Fruit fly (Drosophila melanogaster) whole organism, wandering third instar larva: ENCODE results near the gene idc.
A peak's percentile ranks its signal among the peaks of the same experiment; 100 is the strongest.

ENCODE experiments used
- Abd-B ChIP-seq: fragments of >200 bp; optimal IDR thresholded peaks from 2 replicates; lab custom pipeline; 2017; ENCODE audit warnings: missing biosample characterization, missing genetic modification characterization
- CG32264 ChIP-seq: fragments of 200-800 bp; sonication (Bioruptor generic); optimal IDR thresholded peaks from 2 replicates; lab custom pipeline; 2016; ENCODE audit warnings: missing biosample characterization, missing genetic modification characterization
- CG9705 ChIP-seq: fragments of 200-800 bp; sonication (Bioruptor generic); optimal IDR thresholded peaks from 2 replicates; lab custom pipeline; 2018; ENCODE audit warnings: missing biosample characterization, mild to moderate bottlenecking, missing genetic modification characterization
- CrebA ChIP-seq: fragments of 200-800 bp; sonication (Bioruptor generic); optimal IDR thresholded peaks from 2 replicates; lab custom pipeline; 2016; ENCODE audit warnings: missing biosample characterization, mild to moderate bottlenecking, missing genetic modification characterization, borderline replicate concordance
- Dfd ChIP-seq: fragments of >200 bp; optimal IDR thresholded peaks from 2 replicates; lab custom pipeline; 2017; ENCODE audit warnings: missing biosample characterization, missing genetic modification characterization
- Dif ChIP-seq: fragments of 200-275, 200-300 bp; sonication (Bioruptor generic); optimal IDR thresholded peaks from 2 replicates; lab custom pipeline; 2018; ENCODE audit warnings: missing biosample characterization, missing genetic modification characterization; ENCODE audit not compliant: partially characterized antibody
- GATAd ChIP-seq: sonication (Bioruptor generic); optimal IDR thresholded peaks from 2 replicates; lab custom pipeline; 2016; ENCODE audit warnings: missing biosample characterization, missing genetic modification characterization
- HLH106 ChIP-seq: fragments of 200-800 bp; optimal IDR thresholded peaks from 3 replicates; lab custom pipeline; 2019; ENCODE audit warnings: missing biosample characterization, mild to moderate bottlenecking, missing genetic modification characterization, moderate library complexity
- Hnf4 ChIP-seq: fragments of 200-800 bp; sonication (Bioruptor generic); optimal IDR thresholded peaks from 2 replicates; lab custom pipeline; 2016; ENCODE audit warnings: missing biosample characterization, mild to moderate bottlenecking, missing genetic modification characterization
- Hr78 ChIP-seq: fragments of >200 bp; optimal IDR thresholded peaks from 2 replicates; lab custom pipeline; 2017; ENCODE audit warnings: missing biosample characterization, missing genetic modification characterization
- Hr83 ChIP-seq: fragments of 200-300 bp; sonication (Bioruptor generic); optimal IDR thresholded peaks from 2 replicates; lab custom pipeline; 2016; ENCODE audit warnings: missing biosample characterization, mild to moderate bottlenecking, missing genetic modification characterization, moderate library complexity; ENCODE audit not compliant: poor library complexity, severe bottlenecking
- Jra ChIP-seq: sonication (Bioruptor generic); optimal IDR thresholded peaks from 2 replicates; lab custom pipeline; 2016; ENCODE audit warnings: missing biosample characterization, missing genetic modification characterization
- Mio ChIP-seq: sonication (Bioruptor generic); optimal IDR thresholded peaks from 2 replicates; lab custom pipeline; 2016; ENCODE audit warnings: missing biosample characterization, missing genetic modification characterization
- Myc ChIP-seq: fragments of >200 bp; optimal IDR thresholded peaks from 2 replicates; lab custom pipeline; 2017
- N ChIP-seq: fragments of >200 bp; optimal IDR thresholded peaks from 2 replicates; lab custom pipeline; 2018; ENCODE audit warnings: missing biosample characterization, missing external identifiers, missing genetic modification characterization
- Rel ChIP-seq, 2 experiments: fragments of 200-800 bp; sonication (Bioruptor generic) in 1 of 2; optimal IDR thresholded peaks; 2 replicates in 1 of 2; 3 replicates in 1 of 2; lab custom pipeline; 2016 to 2019; ENCODE audit warnings: mild to moderate bottlenecking in 2 of 2, missing biosample characterization in 2 of 2, missing genetic modification characterization in 2 of 2, moderate library complexity in 1 of 2
- Sp1 ChIP-seq: fragments of 200-800 bp; sonication (Bioruptor generic); optimal IDR thresholded peaks from 3 replicates; lab custom pipeline; 2019; ENCODE audit warnings: missing biosample characterization, mild to moderate bottlenecking, missing genetic modification characterization, moderate library complexity
- br ChIP-seq: fragments of 200-800 bp; sonication (Bioruptor generic); optimal IDR thresholded peaks from 2 replicates; lab custom pipeline; 2016; ENCODE audit warnings: missing biosample characterization, missing genetic modification characterization
- brk ChIP-seq: fragments of 200-800 bp; sonication (Bioruptor generic); optimal IDR thresholded peaks from 2 replicates; lab custom pipeline; 2016; ENCODE audit warnings: missing biosample characterization, mild to moderate bottlenecking, missing genetic modification characterization
- dl ChIP-seq, 2 experiments: fragments of 175-275, 200-275 bp in 1 of 2; fragments of 200-275 bp in 1 of 2; sonication (Bioruptor generic); optimal IDR thresholded peaks; lab custom pipeline; 2018; ENCODE audit warnings: mild to moderate bottlenecking in 2 of 2, missing biosample characterization in 2 of 2, missing genetic modification characterization in 2 of 2, moderate library complexity in 2 of 2; ENCODE audit not compliant: partially characterized antibody in 2 of 2, insufficient read depth in 1 of 2
- dmrt93B ChIP-seq: fragments of 200-800 bp; sonication (Bioruptor generic); optimal IDR thresholded peaks from 2 replicates; lab custom pipeline; 2018; ENCODE audit warnings: missing biosample characterization, mild to moderate bottlenecking, missing genetic modification characterization
- dsf ChIP-seq: sonication (Bioruptor generic); optimal IDR thresholded peaks from 2 replicates; lab custom pipeline; 2016; ENCODE audit warnings: missing biosample characterization, missing genetic modification characterization, borderline replicate concordance
- ey ChIP-seq: fragments of 200-800 bp; sonication (Bioruptor generic); optimal IDR thresholded peaks from 2 replicates; lab custom pipeline; 2016; ENCODE audit warnings: missing biosample characterization, missing genetic modification characterization
- foxo ChIP-seq, 2 experiments: fragments of 200-800 bp; sonication (Bioruptor generic); optimal IDR thresholded peaks; 2 replicates in 1 of 2; 3 replicates in 1 of 2; lab custom pipeline; 2016 to 2017; ENCODE audit warnings: missing biosample characterization in 2 of 2, missing genetic modification characterization in 2 of 2
- fru ChIP-seq: fragments of 200-800 bp; sonication (Bioruptor generic); optimal IDR thresholded peaks from 3 replicates; lab custom pipeline; 2016; ENCODE audit warnings: missing biosample characterization, mild to moderate bottlenecking, missing genetic modification characterization
- h ChIP-seq: fragments of 200-800 bp; sonication (Bioruptor generic); optimal IDR thresholded peaks from 3 replicates; lab custom pipeline; 2016; ENCODE audit warnings: missing biosample characterization, mild to moderate bottlenecking, missing genetic modification characterization
- jim ChIP-seq: fragments of 175-275, 200-325 bp; sonication (Bioruptor generic); optimal IDR thresholded peaks from 2 replicates; lab custom pipeline; 2016; ENCODE audit warnings: missing biosample characterization, mild to moderate bottlenecking, missing genetic modification characterization
- lola ChIP-seq: fragments of >200 bp; optimal IDR thresholded peaks from 2 replicates; lab custom pipeline; 2017; ENCODE audit warnings: missing biosample characterization, missing genetic modification characterization
- pan ChIP-seq: fragments of >200 bp; optimal IDR thresholded peaks from 2 replicates; lab custom pipeline; 2017
- psq ChIP-seq: fragments of 200-800 bp; sonication (Bioruptor generic); optimal IDR thresholded peaks from 3 replicates; lab custom pipeline; 2017; ENCODE audit warnings: missing biosample characterization, mild to moderate bottlenecking, missing genetic modification characterization, moderate library complexity
- rgr ChIP-seq: fragments of 200-800 bp; sonication (Bioruptor generic); optimal IDR thresholded peaks from 3 replicates; lab custom pipeline; 2016; ENCODE audit warnings: missing biosample characterization, mild to moderate bottlenecking, missing genetic modification characterization
- sage ChIP-seq: fragments of 200-800 bp; sonication (Bioruptor generic); optimal IDR thresholded peaks from 2 replicates; lab custom pipeline; 2016; ENCODE audit warnings: missing biosample characterization, mild to moderate bottlenecking, missing genetic modification characterization
- sv ChIP-seq: fragments of 200-800 bp; sonication (Bioruptor generic); optimal IDR thresholded peaks from 3 replicates; lab custom pipeline; 2016; ENCODE audit warnings: missing biosample characterization, missing genetic modification characterization
- tai ChIP-seq: sonication (Bioruptor generic); optimal IDR thresholded peaks from 2 replicates; lab custom pipeline; 2016; ENCODE audit warnings: missing biosample characterization, missing genetic modification characterization
- usp ChIP-seq: fragments of >200 bp; optimal IDR thresholded peaks from 2 replicates; lab custom pipeline; 2017; ENCODE audit warnings: missing biosample characterization, missing genetic modification characterization
- woc ChIP-seq: sonication (Bioruptor generic); optimal IDR thresholded peaks from 2 replicates; lab custom pipeline; 2016; ENCODE audit warnings: missing biosample characterization, mild to moderate bottlenecking, missing genetic modification characterization

The idc gene

DNA sequence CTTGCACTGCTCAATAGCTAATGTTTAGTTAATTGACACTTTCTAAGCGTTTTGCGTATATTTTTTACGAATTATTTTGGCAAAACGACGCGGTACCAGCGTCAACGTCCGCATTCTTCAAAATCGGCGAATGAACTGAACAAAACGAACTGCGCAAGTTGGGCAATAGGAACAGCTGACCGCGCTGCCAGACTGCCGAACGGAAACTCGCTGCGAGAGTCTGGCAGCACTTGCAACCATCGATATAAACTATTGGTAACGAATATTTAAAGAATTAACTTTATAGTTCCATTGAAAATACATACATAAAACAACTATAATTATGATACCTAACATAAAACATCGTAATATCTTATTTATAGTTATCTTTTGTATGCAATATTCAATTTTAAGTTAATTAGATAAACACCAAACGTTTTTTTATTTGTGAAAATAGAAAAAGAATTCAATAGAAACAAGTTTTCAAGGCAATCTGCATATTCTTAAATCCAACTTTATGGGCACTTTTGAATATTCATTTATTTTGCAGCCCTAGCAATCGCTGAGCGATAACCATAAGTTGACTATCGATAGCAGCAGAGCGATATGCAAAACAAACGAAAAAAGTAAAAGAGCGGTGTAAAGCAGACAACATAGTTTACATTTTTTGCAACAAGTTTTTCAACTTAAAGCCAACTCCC is 23.1 kb upstream of the idc start, which contains the start of the genes Hs6st and MED25 (continued):
- TF ChIP-seq Mio (no peak), Jra (GFP tag; lab: Kevin White, UChicago) (no peak), jim (no peak), psq (GFP tag; lab: Kevin White, UChicago) (peak; percentile 98), Dif (no peak), ey (no peak), Rel (GFP tag; optimal IDR thresholded peaks at IDR 0.05; lab: Kevin White, UChicago) (no peak), Rel (tag; optimal IDR thresholded peaks at IDR 0.05; lab: Kevin White, UChicago) (no peak), Dfd (no peak), lola (GFP tag; lab: Kevin White, UChicago) (no peak), CG32264 (GFP tag; lab: Kevin White, UChicago) (no peak)

DNA sequence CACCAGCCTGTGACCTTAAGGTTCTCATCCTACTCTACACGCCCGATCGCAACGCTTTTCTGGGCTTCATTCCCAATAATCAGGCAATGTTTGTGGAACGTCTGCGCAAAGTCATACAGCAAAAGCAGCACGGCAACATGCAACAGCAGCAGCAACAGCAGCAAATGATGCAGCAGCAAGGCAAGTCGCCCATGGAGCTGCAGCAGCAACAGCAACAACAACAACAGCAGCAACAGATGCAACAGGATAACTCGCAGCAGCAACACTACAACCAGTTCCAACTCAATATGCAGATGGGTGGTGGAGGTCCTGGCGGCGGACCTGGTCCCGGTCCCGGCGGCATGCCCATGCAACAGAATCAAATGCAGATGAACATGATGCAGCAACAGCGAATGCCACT is 20.7 kb upstream of the idc start:
- peak; percentile 94 for TF ChIP-seq Dfd
- TF ChIP-seq woc (GFP tag; lab: Kevin White, UChicago): no peak

dm6 chr3R:20012688-20013087 is 18.9 kb upstream of the idc start:
- no peak for TF ChIP-seq jim
- no peak for TF ChIP-seq h
- TF ChIP-seq Myc (lab: Kevin White, UChicago): no peak
- TF ChIP-seq sage: no peak
- no peak for TF ChIP-seq lola (GFP tag; lab: Kevin White, UChicago)
- TF ChIP-seq, all 38 proteins: peak for 0

DNA sequence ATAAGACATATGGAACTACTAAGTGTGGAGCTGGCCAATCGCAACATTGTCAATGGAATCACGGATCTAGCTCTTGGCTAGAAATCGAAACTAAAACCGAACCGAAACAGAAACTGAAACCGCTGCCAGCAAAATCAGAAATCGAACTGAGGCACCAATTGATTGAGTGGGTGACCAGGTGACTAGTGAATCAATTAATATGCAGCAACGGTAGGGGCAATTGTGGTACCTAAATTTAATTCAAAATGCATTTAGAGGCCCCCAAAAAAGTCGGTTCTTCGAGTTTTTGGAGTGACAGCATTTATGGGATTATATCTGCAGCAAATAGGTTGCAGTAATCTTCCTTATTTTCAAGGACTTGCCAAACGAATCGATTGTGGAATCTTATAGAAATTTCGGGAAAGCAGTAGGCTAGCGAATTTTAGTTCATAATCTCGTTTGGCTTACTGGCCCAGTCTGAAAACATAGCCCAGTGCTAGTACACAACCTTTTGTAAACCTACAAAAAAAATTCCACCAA is 18.2 kb upstream of the idc start, which contains the start of the genes CG17190 and CG4836:
Gene CG17190 (minus strand): TSS at position 101 of the 519 bp plus-strand sequence.
Gene CG4836 (plus strand): TSS at position 469 of the 519 bp plus-strand sequence.
- TF ChIP-seq lola (GFP tag; lab: Kevin White, UChicago): no peak
- TF ChIP-seq N (GFP tag; lab: Kevin White, UChicago): no peak
- TF ChIP-seq Abd-B (GFP tag; lab: Kevin White, UChicago): no peak
- no peak for TF ChIP-seq Sp1
- no peak for TF ChIP-seq psq (GFP tag; lab: Kevin White, UChicago)
- TF ChIP-seq dsf (GFP tag; lab: Kevin White, UChicago): no peak
- no peak for TF ChIP-seq sv (GFP tag; lab: Kevin White, UChicago)
- no peak for TF ChIP-seq Hr78 (GFP tag; lab: Kevin White, UChicago)
- TF ChIP-seq, all 38 proteins: peak for 0

DNA sequence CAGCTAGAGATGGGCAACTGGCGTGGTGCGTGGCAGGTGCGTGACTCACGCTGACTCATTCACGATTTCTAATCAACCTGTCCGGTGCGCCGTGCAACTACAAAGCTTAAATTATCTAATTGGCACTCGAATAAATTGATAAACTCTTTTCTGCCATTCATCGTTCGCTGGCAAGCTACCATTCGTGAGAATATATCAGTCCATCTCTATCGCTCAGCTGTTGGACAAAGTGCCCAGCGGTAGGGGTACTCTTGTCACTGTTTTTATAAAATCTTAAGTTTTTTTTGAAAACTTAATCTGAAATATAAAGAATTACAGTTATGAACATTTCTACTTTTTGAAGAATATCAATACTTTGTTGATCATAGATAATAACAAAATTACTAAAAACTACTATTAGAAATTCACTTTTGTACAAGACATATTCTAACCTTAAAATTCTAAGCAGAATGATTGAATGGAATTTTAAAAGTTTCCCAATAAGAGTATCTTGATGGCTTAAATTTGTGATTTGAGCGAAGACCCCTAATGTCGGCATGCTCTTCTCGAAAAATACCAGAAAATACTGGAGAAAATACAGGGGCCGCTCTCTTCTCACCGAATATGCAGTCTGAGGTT is 10.4 kb upstream of the idc start, which contains the start of the genes PIG-L and psidin:
Gene PIG-L (minus strand): TSS at position 187 of the 618 bp plus-strand sequence.
Gene psidin (plus strand): TSS at position 553 of the 618 bp plus-strand sequence.
- TF ChIP-seq jim (no peak), brk (no peak), sage (no peak), lola (GFP tag; lab: Kevin White, UChicago) (no peak), ey (peak; percentile 82), Jra (GFP tag; lab: Kevin White, UChicago) (no peak), fru (peak; percentile 75), h (no peak), rgr (GFP tag; lab: Kevin White, UChicago) (peak; percentile 88), dl (GFP tag; optimal IDR thresholded peaks at IDR 0.05; lab: Kevin White, UChicago; ENCODE audit: insufficient read depth in 1 of 2, partially characterized antibody in 2 of 2) (no peak), Rel (GFP tag; optimal IDR thresholded peaks at IDR 0.05; lab: Kevin White, UChicago) (no peak), Rel (tag; optimal IDR thresholded peaks at IDR 0.05; lab: Kevin White, UChicago) (peak; percentile 35), Dfd (no peak), Dif (no peak), N (GFP tag; lab: Kevin White, UChicago) (no peak), dsf (GFP tag; lab: Kevin White, UChicago) (peak; percentile 72), woc (GFP tag; lab: Kevin White, UChicago) (peak; percentile 81), CG9705 (GFP tag; lab: Kevin White, UChicago) (peak; percentile 51), Abd-B (GFP tag; lab: Kevin White, UChicago) (no peak), Hnf4 (GFP tag; lab: Kevin White, UChicago) (no peak), foxo (GFP tag; optimal IDR thresholded peaks at IDR 0.05; lab: Kevin White, UChicago) (peak in 1 of 2 experiments; percentile 81), psq (GFP tag; lab: Kevin White, UChicago) (peak; percentile 78), usp (GFP tag; lab: Kevin White, UChicago) (no peak), CG32264 (GFP tag; lab: Kevin White, UChicago) (no peak), pan (no peak), CrebA (GFP tag; lab: Kevin White, UChicago) (no peak), GATAd (peak; percentile 86), tai (no peak), HLH106 (tag; lab: Kevin White, UChicago) (peak; percentile 91), dmrt93B (GFP tag; lab: Kevin White, UChicago) (no peak), br (GFP tag; lab: Kevin White, UChicago) (peak; percentile 80), Hr83 (GFP tag; lab: Kevin White, UChicago) (peak; percentile 69), Myc (lab: Kevin White, UChicago) (no peak), sv (GFP tag; lab: Kevin White, UChicago) (peak; percentile 74), Hr78 (GFP tag; lab: Kevin White, UChicago) (no peak)
